Fruit fly (Drosophila melanogaster) whole organism, embryonic: ENCODE measurements around the gene Nup358.

ENCODE experiments used
- Aef1 ChIP-seq: fragments of 200-800 bp; sonication (Bioruptor generic); IDR thresholded peaks from 3 replicates; pipeline ENCODE4 v1.3.6; 2022; ENCODE audit warnings: missing biosample characterization, missing genetic modification characterization
- Atf3 ChIP-seq: fragments of 200-800 bp; sonication (Bioruptor generic); optimal IDR thresholded peaks from 3 replicates; lab custom pipeline; 2016; ENCODE audit warnings: missing biosample characterization, missing genetic modification characterization
- BEAF-32 ChIP-seq: fragments of 200-800 bp; sonication (Bioruptor generic); optimal IDR thresholded peaks from 3 replicates; lab custom pipeline; 2017; ENCODE audit warnings: missing biosample characterization, missing genetic modification characterization, mild to moderate bottlenecking, moderate library complexity, missing genetic modification reagents
- CG10321 ChIP-seq: fragments of 200-800 bp; sonication (Bioruptor generic); IDR thresholded peaks from 2 replicates; pipeline ENCODE4 v1.3.6; 2022; ENCODE audit warnings: missing biosample characterization, missing genetic modification characterization
- CG10979 ChIP-seq: fragments of 200-800 bp; sonication (Bioruptor generic); optimal IDR thresholded peaks from 2 replicates; lab custom pipeline; 2018; ENCODE audit warnings: missing biosample characterization, mild to moderate bottlenecking, missing genetic modification characterization, moderate library complexity
- CG11247 ChIP-seq: fragments of 200-800 bp; sonication (Bioruptor generic); IDR thresholded peaks from 2 replicates; pipeline ENCODE4 v1.3.6; 2022; ENCODE audit warnings: missing biosample characterization, missing genetic modification characterization
- CG1602 ChIP-seq: fragments of 200-800 bp; sonication (Bioruptor generic); optimal IDR thresholded peaks from 3 replicates; lab custom pipeline; 2016; ENCODE audit warnings: missing biosample characterization, missing genetic modification characterization
- CG1603 ChIP-seq: fragments of 200-800 bp; sonication (Bioruptor generic); optimal IDR thresholded peaks from 2 replicates; lab custom pipeline; 2019; ENCODE audit warnings: missing biosample characterization, mild to moderate bottlenecking, missing genetic modification characterization, moderate library complexity
- CG17328 ChIP-seq: fragments of 200-800 bp; sonication (Bioruptor generic); IDR thresholded peaks from 2 replicates; pipeline ENCODE4 v1.3.6; 2022; ENCODE audit warnings: missing biosample characterization, missing genetic modification characterization
- CG31388 ChIP-seq: fragments of 200-800 bp; sonication (Bioruptor generic); optimal IDR thresholded peaks from 2 replicates; lab custom pipeline; 2016; ENCODE audit warnings: missing biosample characterization, missing genetic modification characterization
- CG4328 ChIP-seq: fragments of 200-800 bp; sonication (Bioruptor generic); optimal IDR thresholded peaks from 3 replicates; lab custom pipeline; 2017; ENCODE audit warnings: missing biosample characterization, missing genetic modification reagents, missing genetic modification characterization
- CG6654 ChIP-seq: fragments of 200-800 bp; sonication (Bioruptor generic); optimal IDR thresholded peaks from 2 replicates; lab custom pipeline; 2017; ENCODE audit warnings: missing biosample characterization, mild to moderate bottlenecking, missing genetic modification characterization
- CG6683 ChIP-seq: fragments of 200-800 bp; sonication (Bioruptor generic); optimal IDR thresholded peaks from 2 replicates; lab custom pipeline; 2017; ENCODE audit warnings: missing biosample characterization, mild to moderate bottlenecking, missing genetic modification characterization, missing genetic modification reagents
- CG6791 ChIP-seq: fragments of 200-800 bp; sonication (Bioruptor generic); IDR thresholded peaks from 3 replicates; pipeline ENCODE4 v1.3.6; 2022; ENCODE audit warnings: missing biosample characterization, missing genetic modification characterization; ENCODE audit not compliant: partially characterized antibody
- CG7372 ChIP-seq: fragments of 200-800 bp; sonication (Bioruptor generic); IDR thresholded peaks from 2 replicates; pipeline ENCODE4 v1.3.6; 2022; ENCODE audit warnings: missing biosample characterization, missing genetic modification characterization
- CG7786 ChIP-seq: fragments of 200-800 bp; sonication (Bioruptor generic); optimal IDR thresholded peaks from 2 replicates; lab custom pipeline; 2016; ENCODE audit warnings: missing biosample characterization, missing genetic modification characterization
- CG8359 ChIP-seq: fragments of 200-800 bp; sonication (Bioruptor generic); optimal IDR thresholded peaks from 2 replicates; lab custom pipeline; 2017; ENCODE audit warnings: missing biosample characterization, mild to moderate bottlenecking, missing genetic modification characterization, borderline replicate concordance
- CG9609 ChIP-seq: fragments of 200-800 bp; sonication (Bioruptor generic); optimal IDR thresholded peaks from 3 replicates; lab custom pipeline; 2016; ENCODE audit warnings: missing biosample characterization, missing genetic modification characterization
- Dad ChIP-seq: fragments of 200-800 bp; sonication (Bioruptor generic); optimal IDR thresholded peaks from 3 replicates; lab custom pipeline; 2016; ENCODE audit warnings: missing biosample characterization, missing genetic modification characterization
- Dek ChIP-seq: fragments of 200-800 bp; sonication (Bioruptor generic); optimal IDR thresholded peaks from 3 replicates; lab custom pipeline; 2019; ENCODE audit warnings: missing biosample characterization, mild to moderate bottlenecking, missing genetic modification characterization, moderate library complexity
- Dp ChIP-seq: fragments of 200-800 bp; sonication (Bioruptor generic); optimal IDR thresholded peaks from 2 replicates; lab custom pipeline; 2018; ENCODE audit warnings: missing biosample characterization, mild to moderate bottlenecking, missing genetic modification characterization, moderate library complexity
- ERR ChIP-seq: fragments of 200-800 bp; sonication (Bioruptor generic); optimal IDR thresholded peaks from 2 replicates; lab custom pipeline; 2016; ENCODE audit warnings: missing biosample characterization, missing genetic modification characterization
- Hr39 ChIP-seq: fragments of >200 bp; optimal IDR thresholded peaks from 2 replicates; lab custom pipeline; 2017
- Jarid2 ChIP-seq: fragments of 200-800 bp; sonication (Bioruptor generic); optimal IDR thresholded peaks from 3 replicates; lab custom pipeline; 2017; ENCODE audit warnings: mild to moderate bottlenecking, missing biosample characterization, missing genetic modification reagents, missing genetic modification characterization
- Lim3 ChIP-seq: fragments of 200-800 bp; sonication (Bioruptor generic); IDR thresholded peaks from 2 replicates; pipeline ENCODE4 v1.3.6; 2022; ENCODE audit warnings: missing biosample characterization, missing genetic modification characterization
- MBD-R2 ChIP-seq: fragments of 200-800 bp; sonication (Bioruptor generic); IDR thresholded peaks from 2 replicates; pipeline ENCODE4 v1.3.6; 2022; ENCODE audit warnings: missing biosample characterization, missing genetic modification characterization
- NC2α ChIP-seq: fragments of 200-800 bp; sonication (Bioruptor generic); optimal IDR thresholded peaks from 2 replicates; lab custom pipeline; 2016; ENCODE audit warnings: missing biosample characterization, missing genetic modification characterization
- Nf-YB ChIP-seq: fragments of 200-800 bp; sonication (Bioruptor generic); optimal IDR thresholded peaks from 3 replicates; lab custom pipeline; 2019; ENCODE audit warnings: missing biosample characterization, mild to moderate bottlenecking, missing genetic modification characterization, moderate library complexity
- Nf-YC ChIP-seq: fragments of 200-800 bp; optimal IDR thresholded peaks from 3 replicates; lab custom pipeline; 2019; ENCODE audit warnings: missing biosample characterization, mild to moderate bottlenecking, missing genetic modification characterization, moderate library complexity
- Ptx1 ChIP-seq: fragments of 200-800 bp; sonication (Bioruptor generic); IDR thresholded peaks from 2 replicates; pipeline ENCODE4 v1.3.6; 2022; ENCODE audit warnings: missing biosample characterization, missing genetic modification characterization
- Scr ChIP-seq: fragments of 200-800 bp; sonication (Bioruptor generic); IDR thresholded peaks from 2 replicates; pipeline ENCODE4 v1.3.6; 2022; ENCODE audit warnings: missing biosample characterization, missing genetic modification characterization; ENCODE audit not compliant: partially characterized antibody
- Side ChIP-seq: fragments of 200-800 bp; sonication (Bioruptor generic); optimal IDR thresholded peaks from 2 replicates; lab custom pipeline; 2016; ENCODE audit warnings: missing biosample characterization, missing genetic modification characterization
- ab ChIP-seq: fragments of 200-800 bp; sonication (Bioruptor generic); optimal IDR thresholded peaks from 2 replicates; lab custom pipeline; 2016; ENCODE audit warnings: missing biosample characterization, missing genetic modification characterization
- al ChIP-seq: fragments of 200-800 bp; sonication (Bioruptor generic); IDR thresholded peaks from 2 replicates; pipeline ENCODE4 v1.3.6; 2022; ENCODE audit warnings: missing biosample characterization, missing genetic modification characterization
- bsh ChIP-seq, 2 experiments: fragments of 200-800 bp; sonication (Bioruptor generic); optimal IDR thresholded peaks; 2 replicates each; lab custom pipeline; 2017 to 2018; ENCODE audit warnings: mild to moderate bottlenecking in 2 of 2, missing biosample characterization in 2 of 2, missing genetic modification characterization in 2 of 2, moderate library complexity in 1 of 2
- corto ChIP-seq: fragments of 200-800 bp; sonication (Bioruptor generic); optimal IDR thresholded peaks from 2 replicates; lab custom pipeline; 2016; ENCODE audit warnings: missing biosample characterization, mild to moderate bottlenecking, missing genetic modification characterization, moderate library complexity
- danr ChIP-seq: fragments of 200-800 bp; sonication (Bioruptor generic); IDR thresholded peaks from 2 replicates; pipeline ENCODE4 v1.3.6; 2022; ENCODE audit warnings: missing biosample characterization, missing genetic modification characterization
- disco-r ChIP-seq: fragments of 200-800 bp; sonication (Bioruptor generic); optimal IDR thresholded peaks from 2 replicates; lab custom pipeline; 2016; ENCODE audit warnings: missing biosample characterization, missing genetic modification characterization
- dpn ChIP-seq, 2 experiments: fragments of 200-800 bp; sonication (Bioruptor generic); optimal IDR thresholded peaks; 3 replicates each; lab custom pipeline; 2016; ENCODE audit warnings: missing biosample characterization in 2 of 2, missing genetic modification characterization in 2 of 2
- dysf ChIP-seq: fragments of 200-800 bp; sonication (Bioruptor generic); IDR thresholded peaks from 3 replicates; pipeline ENCODE4 v1.3.6; 2022; ENCODE audit warnings: missing biosample characterization, missing genetic modification characterization
- hkb ChIP-seq, 2 experiments: fragments of 200-800 bp in 1 of 2; fragments of >200 bp in 1 of 2; sonication (Bioruptor generic) in 1 of 2; IDR thresholded peaks in 1 of 2; optimal IDR thresholded peaks in 1 of 2; 2 replicates each; pipeline versions ENCODE4 v1.3.6 to Lab custom; 2017 to 2022; ENCODE audit warnings: missing biosample characterization in 1 of 2, missing genetic modification characterization in 1 of 2
- nom ChIP-seq: fragments of 200-800 bp; sonication (Bioruptor generic); optimal IDR thresholded peaks from 2 replicates; lab custom pipeline; 2017; ENCODE audit warnings: missing biosample characterization, missing genetic modification characterization, mild to moderate bottlenecking, moderate library complexity, missing genetic modification reagents
- otp ChIP-seq: fragments of 200-800 bp; sonication (Bioruptor generic); IDR thresholded peaks from 3 replicates; pipeline ENCODE4, ENCODE4 v1.3.6; 2022; ENCODE audit warnings: missing biosample characterization, missing genetic modification characterization
- peb ChIP-seq: fragments of 200-800 bp; sonication (Bioruptor generic); IDR thresholded peaks from 2 replicates; pipeline ENCODE4 v1.3.6; 2022; ENCODE audit warnings: missing biosample characterization, missing genetic modification characterization
- phol ChIP-seq: fragments of 200-800 bp; sonication (Bioruptor generic); optimal IDR thresholded peaks from 3 replicates; lab custom pipeline; 2018; ENCODE audit warnings: missing biosample characterization, mild to moderate bottlenecking, missing genetic modification characterization, moderate library complexity
- psq ChIP-seq: fragments of 200-800 bp; sonication (Bioruptor generic); optimal IDR thresholded peaks from 2 replicates; lab custom pipeline; 2017; ENCODE audit warnings: missing biosample characterization, missing genetic modification characterization
- rib ChIP-seq: fragments of 200-800 bp; sonication (Bioruptor generic); IDR thresholded peaks from 2 replicates; pipeline ENCODE4 v1.3.6; 2022; ENCODE audit warnings: missing biosample characterization, missing genetic modification characterization
- sc ChIP-seq, 3 experiments: fragments of >200 bp in 2 of 3; fragments of 200-800 bp in 1 of 3; sonication (Bioruptor generic) in 1 of 3; optimal IDR thresholded peaks; 2 replicates in 2 of 3; 3 replicates in 1 of 3; lab custom pipeline; 2017; ENCODE audit warnings: mild to moderate bottlenecking in 1 of 3, missing biosample characterization in 1 of 3, missing genetic modification characterization in 1 of 3, missing genetic modification reagents in 1 of 3
- vnd ChIP-seq: fragments of 200-800 bp; sonication (Bioruptor generic); IDR thresholded peaks from 3 replicates; pipeline ENCODE4 v1.3.6; 2022; ENCODE audit warnings: missing biosample characterization, missing genetic modification characterization; ENCODE audit not compliant: partially characterized antibody

Gene Nup358

DNA sequence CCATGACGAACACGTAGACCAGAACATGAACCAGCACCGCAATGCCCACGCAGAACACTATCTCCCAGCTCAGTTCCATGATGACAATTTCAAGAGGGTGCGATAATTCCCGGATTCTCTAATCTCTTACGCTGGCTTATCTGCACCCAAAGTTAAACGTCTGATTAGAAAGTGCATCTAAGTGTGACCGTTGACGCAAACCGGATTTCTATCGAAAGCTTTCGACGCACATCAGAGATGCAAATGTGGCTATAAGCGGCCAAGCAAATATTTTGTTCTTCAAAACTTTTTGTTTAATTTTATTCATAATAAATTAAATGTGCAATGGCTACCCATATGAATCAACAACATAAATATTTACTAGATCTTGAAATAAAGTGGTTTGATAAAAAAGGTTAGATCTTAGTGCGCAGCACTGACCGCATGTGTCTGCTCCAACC is 13.2 kb downstream of the Nup358 start, which contains the start of the genes Kdsr and CG11858 (continued):
- TF ChIP-seq CG6654 (GFP tag; lab: Kevin White, UChicago) (no peak), CG7786 (GFP tag; lab: Kevin White, UChicago) (peak; percentile 52), danr (peak; percentile 58; the same call in 1 of the 2 replicates), CG10321 (GFP tag; lab: Robert Waterston, UW) (no peak), sc (optimal IDR thresholded peaks at IDR 0.05; lab: Kevin White, UChicago) (no peak), sc (GFP tag; optimal IDR thresholded peaks at IDR 0.05; lab: Kevin White, UChicago) (no peak), CG10979 (tag; lab: Kevin White, UChicago) (peak; percentile 53), Side (peak; percentile 3), CG11247 (GFP tag; lab: Robert Waterston, UW) (0 out of 2 replicates have a peak, but pooled peaks have one; percentile 18), dpn (GFP tag; optimal IDR thresholded peaks at IDR 0.05; lab: Kevin White, UChicago) (peak; percentile 56 to 57), Scr (GFP tag; lab: Robert Waterston, UW) (peak; percentile 40), Lim3 (GFP tag; lab: Robert Waterston, UW) (no peak), vnd (GFP tag; lab: Robert Waterston, UW) (0 out of 3 replicates have a peak, but pooled peaks have one; percentile 23), CG7372 (peak; percentile 35; the same call in 1 of the 2 replicates), CG9609 (GFP tag; lab: Kevin White, UChicago) (peak; percentile 26), Nf-YB (peak; percentile 5), Dad (GFP tag; lab: Kevin White, UChicago) (peak; percentile 60), ab (GFP tag; lab: Kevin White, UChicago) (no peak), nom (no peak), CG8359 (GFP tag; lab: Kevin White, UChicago) (peak; percentile 16), psq (GFP tag; lab: Kevin White, UChicago) (peak; percentile 9), Dek (tag; lab: Kevin White, UChicago) (peak; percentile 52), corto (GFP tag; lab: Kevin White, UChicago) (no peak), phol (tag; lab: Kevin White, UChicago) (peak; percentile 75), CG1603 (tag; lab: Kevin White, UChicago) (peak; percentile 57), Hr39 (lab: Kevin White, UChicago) (no peak), bsh (GFP tag; optimal IDR thresholded peaks at IDR 0.05; lab: Kevin White, UChicago) (peak in 1 of 2 experiments; percentile 68), Dp (peak; percentile 11), CG4328 (no peak), Nf-YC (peak; percentile 60), dysf (peak; percentile 70), BEAF-32 (GFP tag; lab: Kevin White, UChicago) (peak; percentile 52), MBD-R2 (GFP tag; lab: Robert Waterston, UW) (peak; percentile 86), disco-r (peak; percentile 31), al (GFP tag; lab: Robert Waterston, UW) (peak; percentile 61), CG1602 (GFP tag; lab: Kevin White, UChicago) (peak; percentile 12), hkb (optimal IDR thresholded peaks at IDR 0.05; lab: Kevin White, UChicago) (peak; percentile 29), hkb (GFP tag; IDR thresholded peaks at IDR 0.05; lab: Robert Waterston, UW) (peak; percentile 66), rib (peak; percentile 38; the same call in 1 of the 2 replicates), ERR (GFP tag; lab: Kevin White, UChicago) (no peak), Atf3 (peak; percentile 53), peb (GFP tag; lab: Robert Waterston, UW) (peak; percentile 47; the same call in 1 of the 2 replicates), CG17328 (peak; percentile 65), NC2α (GFP tag; lab: Kevin White, UChicago) (no peak), Ptx1 (GFP tag; lab: Robert Waterston, UW) (peak; percentile 81), CG6791 (GFP tag; lab: Robert Waterston, UW) (no peak), Aef1 (GFP tag; lab: Robert Waterston, UW) (peak; percentile 53), otp (GFP tag; lab: Robert Waterston, UW) (0 out of 3 replicates have a peak, but pooled peaks have one; percentile 43), Jarid2 (no peak), CG6683 (peak; percentile 32), CG31388 (no peak)
